Worm (Caenorhabditis elegans) whole organism, young adult: ENCODE data around the gene srt-52.

Experiments used
- ceh-91 ChIP-seq: fragments of 200-800 bp; sonication (Bioruptor generic); IDR thresholded peaks from 2 replicates; pipeline ENCODE4 v1.3.6; 2022; ENCODE audit warnings: missing genetic modification reagents, missing genetic modification characterization, missing compliant biosample characterization
- gei-17 ChIP-seq: fragments of 200-800 bp; sonication (Bioruptor generic); optimal IDR thresholded peaks from 2 replicates; lab custom pipeline; 2018; ENCODE audit warnings: mild to moderate bottlenecking, missing genetic modification characterization, missing compliant biosample characterization
- nfyb-1 ChIP-seq: fragments of 200-800 bp; sonication (Bioruptor generic); IDR thresholded peaks from 2 replicates; pipeline ENCODE4 v1.3.6; 2022; ENCODE audit warnings: missing genetic modification reagents, missing genetic modification characterization, missing compliant biosample characterization
- unc-62 ChIP-seq: fragments of 150-350 bp; optimal IDR thresholded peaks from 2 replicates; lab custom pipeline; 2014; ENCODE audit warnings: missing biosample characterization, missing genetic modification reagents, missing genetic modification characterization

DNA sequence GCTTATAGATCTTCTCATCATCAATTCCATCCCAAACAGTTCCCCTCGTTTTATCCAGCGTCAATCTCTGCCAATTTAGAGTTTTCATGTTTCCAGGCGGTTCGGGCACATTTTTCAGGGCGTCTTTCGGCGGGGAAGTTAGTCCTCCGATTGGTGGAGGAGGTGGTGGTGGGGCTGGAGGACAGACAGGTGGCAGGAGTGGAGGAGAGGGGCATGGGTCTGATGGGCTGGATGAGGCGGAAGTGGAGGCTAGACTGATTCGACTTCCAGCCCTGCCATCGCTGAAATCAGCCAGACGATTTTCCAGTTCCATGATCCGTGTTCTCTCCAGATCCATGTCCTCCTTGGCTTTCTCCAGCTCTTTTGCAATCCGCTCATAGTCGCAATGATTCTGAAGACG lies 12.3 kb upstream of the srt-52 start:
- no peak for TF ChIP-seq ceh-91 (GFP tag; lab: Robert Waterston, UW)
- TF ChIP-seq gei-17 (GFP tag; lab: Kevin White, UChicago), result no peak
- no peak for TF ChIP-seq nfyb-1 (GFP tag; lab: Robert Waterston, UW)
- no peak for TF ChIP-seq unc-62 (GFP tag; lab: Kevin White, UChicago)
